Fruit fly (Drosophila melanogaster) ovary, adult (tissue): ENCODE results near the gene E2f1.

Experiments used
- CG17801 ChIP-seq: fragments of 200-800 bp; optimal IDR thresholded peaks from 2 replicates; lab custom pipeline; 2019; ENCODE audit warnings: missing biosample characterization, mild to moderate bottlenecking, missing genetic modification characterization, moderate library complexity; ENCODE audit not compliant: partially characterized antibody

E2f1 gene

dm6 chr3R:21632582-21632929 is 28.1 kb downstream of the E2f1 start:
- TF ChIP-seq CG17801 (GFP tag; lab: Kevin White, UChicago): no peak

dm6 chr3R:21631757-21632473 is 28.8 kb downstream of the E2f1 start:
- TF ChIP-seq CG17801 (GFP tag; lab: Kevin White, UChicago): peak; percentile 51

dm6 chr3R:21630979-21631499 is 29.6 kb downstream of the E2f1 start:
- no peak for TF ChIP-seq CG17801 (GFP tag; lab: Kevin White, UChicago)

- peak; percentile 51 for TF ChIP-seq CG17801 (GFP tag; lab: Kevin White, UChicago)
These were observed 30.3 kb downstream of the E2f1 start for dm6 chr3R:21630226-21630857.

dm6 chr3R:21629373-21630145 is 31.1 kb downstream of the E2f1 start:
- no peak for TF ChIP-seq CG17801 (GFP tag; lab: Kevin White, UChicago)

dm6 chr3R:21628213-21628800 is 32.4 kb downstream of the E2f1 start:
- no peak for TF ChIP-seq CG17801 (GFP tag; lab: Kevin White, UChicago)

dm6 chr3R:21627752-21628151 is 32.9 kb downstream of the E2f1 start:
- TF ChIP-seq CG17801 (GFP tag; lab: Kevin White, UChicago): peak; percentile 83

- TF ChIP-seq CG17801 (GFP tag; lab: Kevin White, UChicago): peak; percentile 47
These were observed 34.4 kb downstream of the E2f1 start for dm6 chr3R:21626103-21626897.

dm6 chr3R:21624352-21624954 is 36.2 kb downstream of the E2f1 start:
- TF ChIP-seq CG17801 (GFP tag; lab: Kevin White, UChicago): no peak

dm6 chr3R:21621448-21621847 is 39.2 kb downstream of the E2f1 start:
- no peak for TF ChIP-seq CG17801 (GFP tag; lab: Kevin White, UChicago)

dm6 chr3R:21619745-21620144 is 40.9 kb downstream of the E2f1 start:
- TF ChIP-seq CG17801 (GFP tag; lab: Kevin White, UChicago): no peak

- TF ChIP-seq CG17801 (GFP tag; lab: Kevin White, UChicago): peak; percentile 77
These were observed 41.5 kb downstream of the E2f1 start, which contains the start of gene InR for dm6 chr3R:21619117-21619650. Gene InR (minus strand): TSS chr3R:21619321.

- TF ChIP-seq CG17801 (GFP tag; lab: Kevin White, UChicago): peak; percentile 31
These were observed 42.2 kb downstream of the E2f1 start for dm6 chr3R:21618299-21619116.
